Fruit fly (Drosophila melanogaster) whole organism, embryonic: ENCODE measurements around the gene CG6000.
A peak's percentile ranks its signal among the peaks of the same experiment; 100 is the strongest.

ENCODE experiments used
- Atf6 ChIP-seq: fragments of 200-800 bp; sonication (Bioruptor generic); IDR thresholded peaks from 2 replicates; pipeline ENCODE4 v1.3.6; 2022; ENCODE audit warnings: missing biosample characterization, missing genetic modification characterization
- CG10209 ChIP-seq: fragments of 200-800 bp; sonication (Bioruptor generic); optimal IDR thresholded peaks from 3 replicates; lab custom pipeline; 2017; ENCODE audit warnings: missing biosample characterization, mild to moderate bottlenecking, missing genetic modification characterization, missing genetic modification reagents
- CG11695 ChIP-seq: fragments of 200-800 bp; sonication (Bioruptor generic); IDR thresholded peaks from 3 replicates; pipeline ENCODE4 v1.3.6; 2022; ENCODE audit warnings: missing biosample characterization, missing genetic modification characterization
- CG12219 ChIP-seq: fragments of 200-800 bp; sonication (Bioruptor generic); optimal IDR thresholded peaks from 3 replicates; lab custom pipeline; 2018; ENCODE audit warnings: missing biosample characterization, mild to moderate bottlenecking, missing genetic modification characterization
- CG12391 ChIP-seq: fragments of 200-800 bp; sonication (Bioruptor generic); optimal IDR thresholded peaks from 3 replicates; lab custom pipeline; 2018; ENCODE audit warnings: missing biosample characterization, mild to moderate bottlenecking, missing genetic modification characterization, moderate library complexity
- CG12659 ChIP-seq: fragments of 200-800 bp; sonication (Bioruptor generic); optimal IDR thresholded peaks from 3 replicates; lab custom pipeline; 2017; ENCODE audit warnings: mild to moderate bottlenecking, missing biosample characterization, missing genetic modification reagents, missing genetic modification characterization
- CG12769 ChIP-seq: fragments of 200-800 bp; sonication (Bioruptor generic); optimal IDR thresholded peaks from 2 replicates; lab custom pipeline; 2019; ENCODE audit warnings: missing biosample characterization, mild to moderate bottlenecking, missing genetic modification characterization, moderate library complexity
- CG13424 ChIP-seq: fragments of 200-800 bp; sonication (Bioruptor generic); optimal IDR thresholded peaks from 2 replicates; lab custom pipeline; 2019; ENCODE audit warnings: missing biosample characterization, mild to moderate bottlenecking, missing genetic modification characterization, moderate library complexity
- CG13624 ChIP-seq: fragments of 200-800 bp; sonication (Bioruptor generic); optimal IDR thresholded peaks from 2 replicates; lab custom pipeline; 2016; ENCODE audit warnings: missing biosample characterization, missing genetic modification characterization
- CG14050 ChIP-seq: fragments of 200-800 bp; sonication (Bioruptor generic); IDR thresholded peaks from 3 replicates; pipeline ENCODE4 v1.3.6; 2022; ENCODE audit warnings: missing biosample characterization, missing genetic modification characterization
- CG1602 ChIP-seq: fragments of 200-800 bp; sonication (Bioruptor generic); optimal IDR thresholded peaks from 3 replicates; lab custom pipeline; 2016; ENCODE audit warnings: missing biosample characterization, missing genetic modification characterization
- CG17829 ChIP-seq: fragments of 200-800 bp; optimal IDR thresholded peaks from 2 replicates; lab custom pipeline; 2019; ENCODE audit warnings: missing biosample characterization, mild to moderate bottlenecking, missing genetic modification characterization, moderate library complexity
- CG18619 ChIP-seq: fragments of 200-800 bp; sonication (Bioruptor generic); optimal IDR thresholded peaks from 3 replicates; lab custom pipeline; 2017; ENCODE audit warnings: missing biosample characterization, mild to moderate bottlenecking, missing genetic modification characterization
- CG2120 ChIP-seq: fragments of 200-800 bp; sonication (Bioruptor generic); optimal IDR thresholded peaks from 3 replicates; lab custom pipeline; 2016; ENCODE audit warnings: missing biosample characterization, missing genetic modification characterization
- CG2202 ChIP-seq: fragments of 200-800 bp; sonication (Bioruptor generic); optimal IDR thresholded peaks from 2 replicates; lab custom pipeline; 2018; ENCODE audit warnings: missing biosample characterization, mild to moderate bottlenecking, missing genetic modification characterization
- CG2712 ChIP-seq: fragments of 200-800 bp; optimal IDR thresholded peaks from 3 replicates; lab custom pipeline; 2019; ENCODE audit warnings: missing biosample characterization, mild to moderate bottlenecking, missing genetic modification characterization, moderate library complexity
- CG30403 ChIP-seq: fragments of 200-800 bp; sonication (Bioruptor generic); optimal IDR thresholded peaks from 3 replicates; lab custom pipeline; 2016; ENCODE audit warnings: missing biosample characterization, missing genetic modification characterization
- CG32532 ChIP-seq: fragments of 200-800 bp; sonication (Bioruptor generic); IDR thresholded peaks from 2 replicates; pipeline ENCODE4 v1.3.6; 2022; ENCODE audit warnings: missing biosample characterization, missing genetic modification characterization
- CG5245 ChIP-seq: fragments of 200-800 bp; sonication (Bioruptor generic); optimal IDR thresholded peaks from 3 replicates; lab custom pipeline; 2016; ENCODE audit warnings: missing biosample characterization, missing genetic modification characterization
- CG8924 ChIP-seq: fragments of 200-800 bp; optimal IDR thresholded peaks from 3 replicates; lab custom pipeline; 2019; ENCODE audit warnings: missing biosample characterization, mild to moderate bottlenecking, missing genetic modification characterization, moderate library complexity
- Chrac-16 ChIP-seq: fragments of 200-800 bp; sonication (Bioruptor generic); optimal IDR thresholded peaks from 3 replicates; lab custom pipeline; 2016; ENCODE audit warnings: missing biosample characterization, missing genetic modification characterization
- Dbx ChIP-seq: fragments of 200-800 bp; sonication (Bioruptor generic); IDR thresholded peaks from 3 replicates; pipeline ENCODE4 v1.3.6; 2022; ENCODE audit warnings: missing biosample characterization, missing genetic modification characterization
- Fer1 ChIP-seq: fragments of 200-800 bp; sonication (Bioruptor generic); optimal IDR thresholded peaks from 2 replicates; lab custom pipeline; 2017; ENCODE audit warnings: missing biosample characterization, mild to moderate bottlenecking, missing genetic modification characterization
- HHEX ChIP-seq: fragments of 200-800 bp; sonication (Bioruptor generic); optimal IDR thresholded peaks from 3 replicates; lab custom pipeline; 2017; ENCODE audit warnings: missing biosample characterization, mild to moderate bottlenecking, missing genetic modification characterization, missing genetic modification reagents
- Hmr ChIP-seq: fragments of 200-800 bp; sonication (Bioruptor generic); optimal IDR thresholded peaks from 3 replicates; lab custom pipeline; 2017; ENCODE audit warnings: mild to moderate bottlenecking, missing biosample characterization, missing genetic modification reagents, missing genetic modification characterization
- Hsf ChIP-seq: fragments of 200-800 bp; sonication (Bioruptor generic); optimal IDR thresholded peaks from 3 replicates; lab custom pipeline; 2016; ENCODE audit warnings: missing biosample characterization, missing genetic modification characterization
- Med ChIP-seq: fragments of 200-800 bp; sonication (Bioruptor generic); peaks from one replicate; lab custom pipeline; 2016; ENCODE audit warnings: missing biosample characterization, missing genetic modification characterization, mild to moderate bottlenecking, inconsistent platforms, moderate library complexity
- Pdp1 ChIP-seq, 2 experiments: fragments of 200-800 bp; sonication (Bioruptor generic); optimal IDR thresholded peaks; 3 replicates each; lab custom pipeline; 2016; ENCODE audit warnings: missing biosample characterization in 2 of 2, missing genetic modification characterization in 2 of 2, mild to moderate bottlenecking in 1 of 2, moderate library complexity in 1 of 2
- Spps ChIP-seq: fragments of 200-800 bp; sonication (Bioruptor generic); optimal IDR thresholded peaks from 2 replicates; lab custom pipeline; 2018; ENCODE audit warnings: missing biosample characterization, mild to moderate bottlenecking, missing genetic modification characterization
- Stat92E ChIP-seq, 3 experiments: fragments of >200 bp in 2 of 3; fragments of 200-800 bp in 1 of 3; sonication (Bioruptor generic) in 1 of 3; optimal IDR thresholded peaks; 2 replicates each; lab custom pipeline; 2017 to 2019; ENCODE audit warnings: missing biosample characterization in 3 of 3, missing genetic modification characterization in 3 of 3, mild to moderate bottlenecking in 1 of 3, moderate library complexity in 1 of 3
- Tbp ChIP-seq: fragments of >200 bp; optimal IDR thresholded peaks from 2 replicates; lab custom pipeline; 2018; ENCODE audit warnings: missing biosample characterization, missing genetic modification characterization
- Xbp1 ChIP-seq: fragments of 200-800 bp; sonication (Bioruptor generic); optimal IDR thresholded peaks from 3 replicates; lab custom pipeline; 2016; ENCODE audit warnings: missing biosample characterization, mild to moderate bottlenecking, missing genetic modification characterization
- Xrp1 ChIP-seq: fragments of 200-800 bp; sonication (Bioruptor generic); IDR thresholded peaks from 2 replicates; pipeline ENCODE4 v1.3.6; 2022; ENCODE audit warnings: missing biosample characterization, missing genetic modification characterization
- bab2 ChIP-seq: fragments of 200-800 bp; sonication (Bioruptor generic); optimal IDR thresholded peaks from 2 replicates; lab custom pipeline; 2016; ENCODE audit warnings: missing biosample characterization, missing genetic modification characterization
- cas ChIP-seq: fragments of 200-800 bp; sonication (Bioruptor generic); IDR thresholded peaks from 2 replicates; pipeline ENCODE4 v1.3.6; 2022; ENCODE audit warnings: missing biosample characterization, missing genetic modification characterization
- cg ChIP-seq: fragments of 200-800 bp; sonication (Bioruptor generic); optimal IDR thresholded peaks from 3 replicates; lab custom pipeline; 2019; ENCODE audit warnings: missing biosample characterization, mild to moderate bottlenecking, missing genetic modification characterization, moderate library complexity
- chif ChIP-seq, 2 experiments: fragments of 200-800 bp; sonication (Bioruptor generic); optimal IDR thresholded peaks; 3 replicates each; lab custom pipeline; 2016; ENCODE audit warnings: missing biosample characterization in 2 of 2, missing genetic modification characterization in 2 of 2
- dpn ChIP-seq, 2 experiments: fragments of 200-800 bp; sonication (Bioruptor generic); optimal IDR thresholded peaks; 3 replicates each; lab custom pipeline; 2016; ENCODE audit warnings: missing biosample characterization in 2 of 2, missing genetic modification characterization in 2 of 2
- eve ChIP-seq, 2 experiments: fragments of >200 bp; optimal IDR thresholded peaks; 2 replicates each; lab custom pipeline; 2017; ENCODE audit warnings: missing biosample characterization in 2 of 2, missing genetic modification characterization in 2 of 2
- gem ChIP-seq: fragments of 200-800 bp; sonication (Bioruptor generic); optimal IDR thresholded peaks from 2 replicates; lab custom pipeline; 2019; ENCODE audit warnings: missing biosample characterization, mild to moderate bottlenecking, missing genetic modification characterization, moderate library complexity
- grn ChIP-seq: fragments of 200-800 bp; sonication (Bioruptor generic); optimal IDR thresholded peaks from 3 replicates; lab custom pipeline; 2017; ENCODE audit warnings: missing biosample characterization, missing genetic modification characterization
- lab ChIP-seq: fragments of 200-800 bp; sonication (Bioruptor generic); optimal IDR thresholded peaks from 3 replicates; lab custom pipeline; 2017; ENCODE audit warnings: missing biosample characterization, missing genetic modification characterization, mild to moderate bottlenecking, moderate library complexity, missing genetic modification reagents
- lilli ChIP-seq: fragments of 200-800 bp; sonication (Bioruptor generic); optimal IDR thresholded peaks from 3 replicates; lab custom pipeline; 2016; ENCODE audit warnings: missing biosample characterization, missing genetic modification characterization
- nom ChIP-seq: fragments of 200-800 bp; sonication (Bioruptor generic); optimal IDR thresholded peaks from 2 replicates; lab custom pipeline; 2017; ENCODE audit warnings: missing biosample characterization, missing genetic modification characterization, mild to moderate bottlenecking, moderate library complexity, missing genetic modification reagents
- pfk ChIP-seq: fragments of 200-800 bp; sonication (Bioruptor generic); optimal IDR thresholded peaks from 2 replicates; lab custom pipeline; 2018; ENCODE audit warnings: missing biosample characterization, mild to moderate bottlenecking, missing genetic modification characterization, moderate library complexity
- row ChIP-seq: fragments of 200-800 bp; sonication (Bioruptor generic); IDR thresholded peaks from 3 replicates; pipeline ENCODE4 v1.3.6; 2022; ENCODE audit warnings: missing biosample characterization, missing genetic modification characterization
- tgo ChIP-seq: fragments of 200-800 bp; sonication (Bioruptor generic); IDR thresholded peaks from 3 replicates; pipeline ENCODE4 v1.3.6; 2022; ENCODE audit warnings: missing biosample characterization, missing genetic modification characterization
- unpg ChIP-seq: fragments of 200-800 bp; sonication (Bioruptor generic); optimal IDR thresholded peaks from 3 replicates; lab custom pipeline; 2018; ENCODE audit warnings: missing biosample characterization, mild to moderate bottlenecking, missing genetic modification characterization, moderate library complexity
- wor ChIP-seq: fragments of 200-800 bp; sonication (Bioruptor generic); IDR thresholded peaks from 2 replicates; pipeline ENCODE4 v1.3.6; 2022; ENCODE audit warnings: missing biosample characterization, missing genetic modification characterization
- zfh1 ChIP-seq: fragments of 200-800 bp; sonication (Bioruptor generic); IDR thresholded peaks from 3 replicates; pipeline ENCODE4 v1.3.6; 2022; ENCODE audit warnings: missing biosample characterization, missing genetic modification characterization

Gene CG6000

DNA sequence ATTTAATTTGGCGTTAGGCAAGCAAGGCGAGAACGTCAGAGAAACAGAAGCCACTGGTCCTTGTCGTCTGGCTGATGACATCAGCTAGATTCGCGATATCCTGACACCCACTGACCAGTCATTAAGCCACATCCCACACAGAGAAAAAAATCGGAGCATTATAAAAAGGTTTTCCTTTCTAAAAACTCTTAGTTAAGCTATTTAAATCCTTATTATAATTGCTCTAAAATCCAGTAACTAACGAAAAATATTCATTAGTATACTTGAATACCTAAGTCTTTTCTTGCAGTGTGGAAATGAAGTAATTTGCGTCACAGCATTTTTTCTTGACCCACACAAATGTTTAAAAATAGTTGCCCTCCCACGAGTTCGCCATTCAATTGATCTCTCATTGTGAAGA is 14.6 kb downstream of the CG6000 start (continued):
- no peak for TF ChIP-seq CG5245 (GFP tag; lab: Kevin White, UChicago)
- TF ChIP-seq CG30403 (GFP tag; lab: Kevin White, UChicago), result peak; percentile 12
- peak; percentile 16 for TF ChIP-seq Hsf (GFP tag; lab: Kevin White, UChicago)
- TF ChIP-seq CG1602 (GFP tag; lab: Kevin White, UChicago), result no peak
- peak; percentile 30 for TF ChIP-seq lilli
- no peak for TF ChIP-seq nom (GFP tag; lab: Kevin White, UChicago)
- no peak for TF ChIP-seq Pdp1 (GFP tag; optimal IDR thresholded peaks at IDR 0.05; lab: Kevin White, UChicago)
- no peak for TF ChIP-seq cg
- TF ChIP-seq CG10209 (GFP tag; lab: Kevin White, UChicago), result peak; percentile 23
- no peak for TF ChIP-seq wor
- TF ChIP-seq dpn (GFP tag; optimal IDR thresholded peaks at IDR 0.05; lab: Kevin White, UChicago), result peak; percentile 9 to 14
- TF ChIP-seq Stat92E (GFP tag; optimal IDR thresholded peaks at IDR 0.05; lab: Kevin White, UChicago), result no peak
- TF ChIP-seq chif (GFP tag; optimal IDR thresholded peaks at IDR 0.05; lab: Kevin White, UChicago), result peak in 1 of 2 experiments; percentile 14
- peak; percentile 31; the same call in 1 of the 2 replicates for TF ChIP-seq Xrp1 (GFP tag; lab: Robert Waterston, UW)
- 0 out of 3 replicates have a peak, but pooled peaks have one; percentile 18 for TF ChIP-seq CG11695 (GFP tag; lab: Robert Waterston, UW)
- peak; percentile 30 for TF ChIP-seq Hmr
- TF ChIP-seq bab2, result peak; percentile 22
- TF ChIP-seq CG14050, result peak; percentile 37; the same call in 1 of the 3 replicates
- TF ChIP-seq Xbp1 (GFP tag; lab: Kevin White, UChicago), result peak; percentile 23
- TF ChIP-seq eve (GFP tag; optimal IDR thresholded peaks at IDR 0.05; lab: Kevin White, UChicago), result peak in 1 of 2 experiments; percentile 26
- no peak for TF ChIP-seq CG18619 (GFP tag; lab: Kevin White, UChicago)
- peak; percentile 49; the same call in 2 of the 3 replicates for TF ChIP-seq row (GFP tag; lab: Robert Waterston, UW)
- no peak for TF ChIP-seq CG2202 (tag; lab: Kevin White, UChicago)
- peak; percentile 44 for TF ChIP-seq CG13424 (tag; lab: Kevin White, UChicago)
- peak; percentile 22 for TF ChIP-seq CG12769 (tag; lab: Kevin White, UChicago)
- TF ChIP-seq Tbp (GFP tag; lab: Kevin White, UChicago), result no peak
- TF ChIP-seq CG8924 (tag; lab: Kevin White, UChicago), result peak; percentile 3
- peak; percentile 13 for TF ChIP-seq CG12391 (tag; lab: Kevin White, UChicago)
- peak; percentile 4 for TF ChIP-seq CG12659 (GFP tag; lab: Kevin White, UChicago)
- peak; percentile 36; the same call in 1 of the 3 replicates for TF ChIP-seq tgo (GFP tag; lab: Robert Waterston, UW)
- TF ChIP-seq zfh1 (GFP tag; lab: Robert Waterston, UW), result no peak
- TF ChIP-seq Chrac-16, result peak; percentile 16
- 0 out of 2 replicates have a peak, but pooled peaks have one; percentile 25 for TF ChIP-seq Atf6 (GFP tag; lab: Robert Waterston, UW)
- no peak for TF ChIP-seq CG17829 (tag; lab: Kevin White, UChicago)
- TF ChIP-seq cas (GFP tag; lab: Robert Waterston, UW), result no peak
- TF ChIP-seq pfk (GFP tag; lab: Kevin White, UChicago), result no peak
- TF ChIP-seq gem (tag; lab: Kevin White, UChicago), result peak; percentile 59
- no peak for TF ChIP-seq grn (GFP tag; lab: Kevin White, UChicago)
- TF ChIP-seq lab (GFP tag; lab: Kevin White, UChicago), result peak; percentile 20
- TF ChIP-seq HHEX, result no peak
- TF ChIP-seq CG13624 (GFP tag; lab: Kevin White, UChicago), result peak; percentile 24
- no peak for TF ChIP-seq Spps (tag; lab: Kevin White, UChicago)
- TF ChIP-seq Fer1, result peak; percentile 26
- TF ChIP-seq Dbx, result no peak
- peak; percentile 57; the same call in 1 of the 2 replicates for TF ChIP-seq CG32532 (GFP tag; lab: Robert Waterston, UW)
- peak; percentile 64 for TF ChIP-seq Med (GFP tag; lab: Kevin White, UChicago)
- no peak for TF ChIP-seq unpg
- TF ChIP-seq CG2712 (tag; lab: Kevin White, UChicago), result peak; percentile 11
- no peak for TF ChIP-seq CG12219 (GFP tag; lab: Kevin White, UChicago)
- peak; percentile 47 for TF ChIP-seq CG2120
